Fruit fly (Drosophila melanogaster): ENCODE measurements around the gene Rpt3.
A peak's percentile ranks its signal among the peaks of the same experiment; 100 is the strongest.

Gene Rpt3

dm6 chrX:11146598-11147176 lies 21.8 kb downstream of the Rpt3 start:
- TF ChIP-seq Sp1 (GFP tag; optimal IDR thresholded peaks at IDR 0.05) (peak; percentile 39), Abd-B (GFP tag; optimal IDR thresholded peaks at IDR 0.05) (no peak), Dfd (GFP tag; optimal IDR thresholded peaks at IDR 0.05) (no peak), usp (GFP tag; optimal IDR thresholded peaks at IDR 0.05) (no peak), Mio (GFP tag; optimal IDR thresholded peaks at IDR 0.05) (no peak), sage (GFP tag; optimal IDR thresholded peaks at IDR 0.05) (no peak), Dif (GFP tag; optimal IDR thresholded peaks at IDR 0.05; ENCODE audit: partially characterized antibody) (no peak), foxo (GFP tag; optimal IDR thresholded peaks at IDR 0.05) (peak in 1 of 2 experiments; percentile 55), tai (GFP tag; optimal IDR thresholded peaks at IDR 0.05) (no peak), woc (GFP tag; optimal IDR thresholded peaks at IDR 0.05) (no peak), lola (GFP tag; optimal IDR thresholded peaks at IDR 0.05) (no peak), Rel (GFP tag; optimal IDR thresholded peaks at IDR 0.05) (no peak), Rel (tag; optimal IDR thresholded peaks at IDR 0.05) (no peak), dl (GFP tag; optimal IDR thresholded peaks at IDR 0.05; ENCODE audit: insufficient read depth in 1 of 2, partially characterized antibody in 2 of 2) (no peak), ey (GFP tag; optimal IDR thresholded peaks at IDR 0.05) (peak; percentile 28), pan (optimal IDR thresholded peaks at IDR 0.05) (no peak), CrebA (GFP tag; optimal IDR thresholded peaks at IDR 0.05; ENCODE audit: borderline replicate concordance) (no peak), CG9705 (GFP tag; optimal IDR thresholded peaks at IDR 0.05) (no peak), Myc (optimal IDR thresholded peaks at IDR 0.05) (no peak), Hr83 (GFP tag; optimal IDR thresholded peaks at IDR 0.05; ENCODE audit: poor library complexity, severe bottlenecking) (no peak), fru (GFP tag; optimal IDR thresholded peaks at IDR 0.05) (peak; percentile 48), brk (GFP tag; optimal IDR thresholded peaks at IDR 0.05) (no peak), rgr (GFP tag; optimal IDR thresholded peaks at IDR 0.05) (peak; percentile 40), N (GFP tag; optimal IDR thresholded peaks at IDR 0.05) (no peak), h (GFP tag; optimal IDR thresholded peaks at IDR 0.05) (peak; percentile 31), Jra (GFP tag; optimal IDR thresholded peaks at IDR 0.05) (no peak), Hnf4 (GFP tag; optimal IDR thresholded peaks at IDR 0.05) (no peak), GATAd (GFP tag; optimal IDR thresholded peaks at IDR 0.05) (no peak), Vsx2 (GFP tag; optimal IDR thresholded peaks at IDR 0.05; ENCODE audit: partially characterized antibody) (no peak), Hr78 (GFP tag; optimal IDR thresholded peaks at IDR 0.05) (no peak), br (GFP tag; optimal IDR thresholded peaks at IDR 0.05) (peak; percentile 13), jim (GFP tag; optimal IDR thresholded peaks at IDR 0.05) (no peak), OdsH (GFP tag; optimal IDR thresholded peaks at IDR 0.05) (peak; percentile 20), HLH106 (tag; optimal IDR thresholded peaks at IDR 0.05) (peak; percentile 51), sv (GFP tag; optimal IDR thresholded peaks at IDR 0.05) (no peak), dmrt93B (GFP tag; optimal IDR thresholded peaks at IDR 0.05) (no peak), dsf (GFP tag; optimal IDR thresholded peaks at IDR 0.05; ENCODE audit: borderline replicate concordance) (no peak), psq (GFP tag; optimal IDR thresholded peaks at IDR 0.05) (no peak), CG32264 (GFP tag; optimal IDR thresholded peaks at IDR 0.05) (peak; percentile 12)

- no peak for TF ChIP-seq Dfd (GFP tag; optimal IDR thresholded peaks at IDR 0.05)
- no peak for TF ChIP-seq ey (GFP tag; optimal IDR thresholded peaks at IDR 0.05)
- peak; percentile 27 for TF ChIP-seq N (GFP tag; optimal IDR thresholded peaks at IDR 0.05)
- TF ChIP-seq br (GFP tag; optimal IDR thresholded peaks at IDR 0.05): peak; percentile 15
- peak; percentile 4 for TF ChIP-seq h (GFP tag; optimal IDR thresholded peaks at IDR 0.05)
These were observed 22.7 kb downstream of the Rpt3 start for dm6 chrX:11147553-11148067.
